Worm (Caenorhabditis elegans) whole organism, L1 larva: ENCODE data around the gene T12A7.2.
A peak's percentile ranks its signal among the peaks of the same experiment; 100 is the strongest.

ENCODE experiments used
- C34B4.2 ChIP-seq: sonication (generic microtip); optimal IDR thresholded peaks from 2 replicates; lab custom pipeline; 2017; ENCODE audit warnings: mild to moderate bottlenecking, missing genetic modification characterization, missing compliant biosample characterization
- F16B12.6 ChIP-seq: fragments of 150-350 bp; optimal IDR thresholded peaks from 2 replicates; lab custom pipeline; 2014; ENCODE audit warnings: missing biosample characterization, missing genetic modification characterization
- ama-1 ChIP-seq: fragments of 150-350 bp; optimal IDR thresholded peaks from 2 replicates; lab custom pipeline; 2014
- ceh-63 ChIP-seq: fragments of 200-800 bp; sonication (Bioruptor generic); optimal IDR thresholded peaks from 2 replicates; lab custom pipeline; 2018; ENCODE audit warnings: mild to moderate bottlenecking, missing genetic modification characterization, missing compliant biosample characterization
- ceh-8 ChIP-seq: fragments of 200-800 bp; sonication (Bioruptor generic); optimal IDR thresholded peaks from 2 replicates; lab custom pipeline; 2018; ENCODE audit warnings: mild to moderate bottlenecking, missing genetic modification characterization, moderate library complexity, missing compliant biosample characterization
- ceh-82 ChIP-seq, 3 experiments: fragments of 150-350 bp in 1 of 3; sonication (generic microtip) in 2 of 3; optimal IDR thresholded peaks; 2 replicates each; lab custom pipeline; 2014 to 2017; ENCODE audit warnings: missing biosample characterization in 3 of 3, missing genetic modification characterization in 3 of 3
- dpl-1 ChIP-seq, 3 experiments: fragments of 150-350 bp in 2 of 3; sonication (generic microtip) in 1 of 3; optimal IDR thresholded peaks; 2 replicates each; lab custom pipeline; 2014 to 2017; ENCODE audit warnings: missing biosample characterization in 3 of 3, missing genetic modification characterization in 3 of 3, missing genetic modification reagents in 3 of 3
- dsc-1 ChIP-seq: sonication (generic microtip); optimal IDR thresholded peaks from 2 replicates; lab custom pipeline; 2016; ENCODE audit warnings: mild to moderate bottlenecking, missing genetic modification characterization, missing compliant biosample characterization
- efl-1 ChIP-seq, 4 experiments: fragments of 150-350 bp; optimal IDR thresholded peaks in 3 of 4; peaks in 1 of 4; 1 replicate in 1 of 4; 2 replicates in 3 of 4; lab custom pipeline; 2014; ENCODE audit warnings: missing biosample characterization in 2 of 4, missing genetic modification characterization in 2 of 4, missing genetic modification reagents in 2 of 4
- elt-3 ChIP-seq, 6 experiments: fragments of 150-350 bp in 1 of 6; sonication (generic microtip); optimal IDR thresholded peaks; 2 replicates each; lab custom pipeline; 2017 to 2018; ENCODE audit warnings: missing biosample characterization in 6 of 6, missing genetic modification characterization in 6 of 6, inconsistent platforms in 1 of 6
- fkh-10 ChIP-seq: sonication (generic microtip); optimal IDR thresholded peaks from 2 replicates; lab custom pipeline; 2017; ENCODE audit warnings: missing biosample characterization, missing genetic modification reagents, missing genetic modification characterization
- fkh-4 ChIP-seq: sonication (generic microtip); optimal IDR thresholded peaks from 2 replicates; lab custom pipeline; 2016; ENCODE audit warnings: missing compliant biosample characterization, missing genetic modification characterization, borderline replicate concordance
- fkh-8 ChIP-seq: sonication (generic microtip); optimal IDR thresholded peaks from 2 replicates; lab custom pipeline; 2016; ENCODE audit warnings: mild to moderate bottlenecking, missing genetic modification characterization, missing compliant biosample characterization
- fos-1 ChIP-seq: fragments of 150-350 bp; optimal IDR thresholded peaks from 2 replicates; lab custom pipeline; 2014; ENCODE audit warnings: missing biosample characterization, missing genetic modification characterization
- hlh-17 ChIP-seq: fragments of 200-800 bp; sonication (Bioruptor generic); optimal IDR thresholded peaks from 2 replicates; lab custom pipeline; 2018; ENCODE audit warnings: missing genetic modification characterization, mild to moderate bottlenecking, missing compliant biosample characterization, moderate library complexity, borderline replicate concordance
- irx-1 ChIP-seq: sonication (generic microtip); optimal IDR thresholded peaks from 2 replicates; lab custom pipeline; 2016; ENCODE audit warnings: missing genetic modification characterization, missing compliant biosample characterization
- lin-13 ChIP-seq: fragments of 150-350 bp; optimal IDR thresholded peaks from 2 replicates; lab custom pipeline; 2014; ENCODE audit warnings: missing biosample characterization, missing genetic modification reagents, missing genetic modification characterization
- lin-14 ChIP-seq: fragments of 200-800 bp; sonication (Bioruptor generic); optimal IDR thresholded peaks from 2 replicates; lab custom pipeline; 2018; ENCODE audit warnings: mild to moderate bottlenecking, missing genetic modification characterization, moderate library complexity, missing compliant biosample characterization
- lin-39 ChIP-seq: fragments of 150-350 bp; optimal IDR thresholded peaks from 2 replicates; lab custom pipeline; 2014; ENCODE audit warnings: missing biosample characterization, missing genetic modification reagents, missing genetic modification characterization
- lsy-2 ChIP-seq, 2 experiments: fragments of 150-350 bp; optimal IDR thresholded peaks; 2 replicates each; lab custom pipeline; 2014; ENCODE audit warnings: missing biosample characterization in 2 of 2, missing genetic modification characterization in 2 of 2
- nhr-11 ChIP-seq: fragments of 150-350 bp; optimal IDR thresholded peaks from 2 replicates; lab custom pipeline; 2014; ENCODE audit warnings: missing biosample characterization, missing genetic modification characterization
- nhr-12 ChIP-seq: sonication (generic microtip); optimal IDR thresholded peaks from 2 replicates; lab custom pipeline; 2017; ENCODE audit warnings: missing biosample characterization, missing genetic modification characterization
- nhr-237 ChIP-seq: fragments of 150-350 bp; optimal IDR thresholded peaks from 2 replicates; lab custom pipeline; 2014; ENCODE audit warnings: missing biosample characterization, missing genetic modification characterization
- nhr-71 ChIP-seq: sonication (generic microtip); optimal IDR thresholded peaks from 2 replicates; lab custom pipeline; 2016; ENCODE audit warnings: mild to moderate bottlenecking, missing genetic modification characterization, moderate library complexity, missing compliant biosample characterization
- nhr-76 ChIP-seq: sonication (generic microtip); optimal IDR thresholded peaks from 2 replicates; lab custom pipeline; 2017; ENCODE audit warnings: missing biosample characterization, missing genetic modification characterization
- nhr-90 ChIP-seq: sonication (generic microtip); optimal IDR thresholded peaks from 2 replicates; lab custom pipeline; 2016; ENCODE audit warnings: mild to moderate bottlenecking, missing genetic modification characterization, missing compliant biosample characterization; ENCODE audit not compliant: poor library complexity
- rnt-1 ChIP-seq: sonication (generic microtip); optimal IDR thresholded peaks from 2 replicates; lab custom pipeline; 2016; ENCODE audit warnings: mild to moderate bottlenecking, missing genetic modification characterization, moderate library complexity, missing compliant biosample characterization
- sox-4 ChIP-seq: sonication (generic microtip); optimal IDR thresholded peaks from 2 replicates; lab custom pipeline; 2016; ENCODE audit warnings: missing genetic modification characterization, missing compliant biosample characterization
- sptf-1 ChIP-seq: fragments of 150-350 bp; optimal IDR thresholded peaks from 2 replicates; lab custom pipeline; 2014; ENCODE audit warnings: missing biosample characterization, missing genetic modification characterization
- swsn-7 ChIP-seq: sonication (generic microtip); optimal IDR thresholded peaks from 2 replicates; lab custom pipeline; 2016; ENCODE audit warnings: missing genetic modification characterization, missing compliant biosample characterization
- tbx-2 ChIP-seq: sonication (generic microtip); optimal IDR thresholded peaks from 2 replicates; lab custom pipeline; 2016; ENCODE audit warnings: missing genetic modification characterization, missing compliant biosample characterization
- tlp-1 ChIP-seq: fragments of 150-350 bp; optimal IDR thresholded peaks from 2 replicates; lab custom pipeline; 2014; ENCODE audit warnings: missing biosample characterization, missing genetic modification characterization
- unc-130 ChIP-seq: fragments of 150-350 bp; optimal IDR thresholded peaks from 2 replicates; lab custom pipeline; 2017; ENCODE audit warnings: missing biosample characterization, missing genetic modification characterization, inconsistent platforms
- unc-30 ChIP-seq: sonication (generic microtip); optimal IDR thresholded peaks from 2 replicates; lab custom pipeline; 2017; ENCODE audit warnings: missing biosample characterization, missing genetic modification characterization
- unc-98 ChIP-seq: fragments of 200-800 bp; sonication (Bioruptor generic); IDR thresholded peaks from 2 replicates; pipeline ENCODE4 v1.3.6; 2022; ENCODE audit warnings: missing genetic modification characterization, missing compliant biosample characterization
- vab-15 ChIP-seq: sonication (generic microtip); optimal IDR thresholded peaks from 2 replicates; lab custom pipeline; 2017; ENCODE audit warnings: missing genotype, mild to moderate bottlenecking, missing genetic modification characterization, missing compliant biosample characterization
- ztf-4 ChIP-seq: fragments of 150-350 bp; optimal IDR thresholded peaks from 2 replicates; lab custom pipeline; 2014; ENCODE audit warnings: missing biosample characterization, missing genetic modification characterization

The T12A7.2 gene

ce11 chrIV:11738092-11738617 lies 22.8 kb downstream of the T12A7.2 start, which contains the start of gene K01A6.7:
TSS of gene K01A6.7 (minus strand) at chrIV:11738567.
- TF ChIP-seq lsy-2 (tag; optimal IDR thresholded peaks at IDR 0.05; lab: Kevin White, UChicago) = no peak
- no peak for TF ChIP-seq irx-1 (tag; lab: Kevin White, UChicago)
- no peak for TF ChIP-seq nhr-90
- no peak for TF ChIP-seq unc-30 (tag; lab: Kevin White, UChicago)
- no peak for TF ChIP-seq ztf-4
- TF ChIP-seq C34B4.2 (tag; lab: Kevin White, UChicago) = no peak
- no peak for TF ChIP-seq ceh-63 (GFP tag; lab: Kevin White, UChicago)
- no peak for TF ChIP-seq vab-15 (tag; lab: Kevin White, UChicago)
- TF ChIP-seq lin-13 (GFP tag; lab: Kevin White, UChicago) = no peak
- TF ChIP-seq nhr-11 (tag; lab: Kevin White, UChicago) = no peak

ce11 chrIV:11737269-11737668 lies 23.6 kb downstream of the T12A7.2 start, which contains the start of gene K01A6.8:
TSS of gene K01A6.8 (minus strand) at chrIV:11737369.
- TF ChIP-seq ama-1 (lab: Kevin White, UChicago) (no peak), tlp-1 (tag; lab: Kevin White, UChicago) (no peak), efl-1 (optimal IDR thresholded peaks at IDR 0.05; lab: Kevin White, UChicago) (no peak), efl-1 (GFP tag; optimal IDR thresholded peaks at IDR 0.05 in 1 of 2; lab: Kevin White, UChicago) (peak in 1 of 2 experiments; percentile 32), fkh-8 (tag; lab: Kevin White, UChicago) (no peak), unc-98 (GFP tag; lab: Robert Waterston, UW) (no peak), dsc-1 (tag; lab: Kevin White, UChicago) (no peak), lin-39 (tag; lab: Kevin White, UChicago) (no peak)

- TF ChIP-seq tlp-1 (tag; lab: Kevin White, UChicago) (no peak), vab-15 (tag; lab: Kevin White, UChicago) (no peak), hlh-17 (GFP tag; lab: Kevin White, UChicago) (no peak), nhr-90 (no peak), fkh-4 (tag; lab: Kevin White, UChicago) (no peak), fkh-10 (GFP tag; lab: Kevin White, UChicago) (no peak), sptf-1 (tag; lab: Kevin White, UChicago) (no peak), F16B12.6 (tag; lab: Kevin White, UChicago) (no peak), unc-130 (tag; lab: Kevin White, UChicago) (no peak), nhr-71 (tag; lab: Kevin White, UChicago) (no peak), C34B4.2 (tag; lab: Kevin White, UChicago) (no peak), dpl-1 (GFP tag; optimal IDR thresholded peaks at IDR 0.05; lab: Kevin White, UChicago) (no peak), irx-1 (tag; lab: Kevin White, UChicago) (no peak), elt-3 (tag; optimal IDR thresholded peaks at IDR 0.05; lab: Kevin White, UChicago) (no peak), nhr-76 (tag; lab: Kevin White, UChicago) (no peak), tbx-2 (tag; lab: Kevin White, UChicago) (no peak), lsy-2 (tag; optimal IDR thresholded peaks at IDR 0.05; lab: Kevin White, UChicago) (no peak), nhr-12 (no peak), swsn-7 (no peak)
Observed at ce11 chrIV:11735025-11735424, 25.9 kb downstream of the T12A7.2 start, which contains the start of gene K01A6.6. TSS of gene K01A6.6 (plus strand) at chrIV:11735325.

- no peak for TF ChIP-seq ceh-8
- TF ChIP-seq nhr-237 (tag; lab: Kevin White, UChicago) = no peak
- no peak for TF ChIP-seq fos-1 (tag; lab: Kevin White, UChicago)
- peak in 1 of 3 experiments; percentile 9 for TF ChIP-seq ceh-82 (tag; optimal IDR thresholded peaks at IDR 0.05; lab: Kevin White, UChicago)
- no peak for TF ChIP-seq rnt-1
- TF ChIP-seq fkh-10 (GFP tag; lab: Kevin White, UChicago) = peak; percentile 19
- TF ChIP-seq swsn-7 = no peak
- TF ChIP-seq sptf-1 (tag; lab: Kevin White, UChicago) = no peak
- peak; percentile 53 for TF ChIP-seq lin-14 (GFP tag; lab: Kevin White, UChicago)
- TF ChIP-seq sox-4 = no peak
Observed at ce11 chrIV:11723255-11723654, 37.7 kb downstream of the T12A7.2 start.
